Worm (Caenorhabditis elegans): ENCODE data around the gene str-156.

- TF ChIP-seq ZK185.1 (tag; optimal IDR thresholded peaks at IDR 0.05; ENCODE audit: poor library complexity, severe bottlenecking) (no peak), let-526 (GFP tag; IDR thresholded peaks at IDR 0.05) (no peak), F57C9.4 (tag; optimal IDR thresholded peaks at IDR 0.05) (no peak), hlh-26 (GFP tag; conservative IDR thresholded peaks at IDR 0.05) (no peak)
Measured at ce11 chrIV:4880634-4881033, 32.6 kb upstream of the str-156 start.

Data from whole organism, young adult.